Fruit fly (Drosophila melanogaster) whole organism, embryonic: ENCODE data around the gene CG11437.

Source experiments
- Aef1 ChIP-seq: fragments of 200-800 bp; sonication (Bioruptor generic); IDR thresholded peaks from 3 replicates; pipeline ENCODE4 v1.3.6; 2022; ENCODE audit warnings: missing biosample characterization, missing genetic modification characterization
- Awh ChIP-seq: fragments of 200-800 bp; sonication (Bioruptor generic); IDR thresholded peaks from 2 replicates; pipeline ENCODE4, ENCODE4 v1.3.6; 2022; ENCODE audit warnings: missing biosample characterization, missing genetic modification characterization
- CG12155 ChIP-seq: fragments of 200-800 bp; sonication (Bioruptor generic); optimal IDR thresholded peaks from 3 replicates; lab custom pipeline; 2016; ENCODE audit warnings: missing biosample characterization, missing genetic modification characterization
- CG12299 ChIP-seq: fragments of 200-800 bp; sonication (Bioruptor generic); optimal IDR thresholded peaks from 2 replicates; lab custom pipeline; 2018; ENCODE audit warnings: missing biosample characterization, mild to moderate bottlenecking, missing genetic modification characterization
- CG13123 ChIP-seq: fragments of 200-800 bp; sonication (Bioruptor generic); optimal IDR thresholded peaks from 2 replicates; lab custom pipeline; 2016; ENCODE audit warnings: missing biosample characterization, missing genetic modification characterization
- CG13624 ChIP-seq: fragments of 200-800 bp; sonication (Bioruptor generic); optimal IDR thresholded peaks from 2 replicates; lab custom pipeline; 2016; ENCODE audit warnings: missing biosample characterization, missing genetic modification characterization
- CG13775 ChIP-seq: fragments of 200-800 bp; sonication (Bioruptor generic); optimal IDR thresholded peaks from 3 replicates; lab custom pipeline; 2017; ENCODE audit warnings: missing biosample characterization, mild to moderate bottlenecking, missing genetic modification characterization
- CG13894 ChIP-seq: fragments of 200-800 bp; sonication (Bioruptor generic); optimal IDR thresholded peaks from 3 replicates; lab custom pipeline; 2018; ENCODE audit warnings: missing biosample characterization, mild to moderate bottlenecking, missing genetic modification characterization, moderate library complexity
- CG15073 ChIP-seq: fragments of 200-800 bp; sonication (Bioruptor generic); optimal IDR thresholded peaks from 2 replicates; lab custom pipeline; 2016; ENCODE audit warnings: missing biosample characterization, missing genetic modification characterization
- CG16813 ChIP-seq: fragments of 200-800 bp; sonication (Bioruptor generic); IDR thresholded peaks from 3 replicates; pipeline ENCODE4 v1.3.6; 2022; ENCODE audit warnings: missing biosample characterization, missing genetic modification characterization; ENCODE audit not compliant: partially characterized antibody
- CG17829 ChIP-seq: fragments of 200-800 bp; optimal IDR thresholded peaks from 2 replicates; lab custom pipeline; 2019; ENCODE audit warnings: missing biosample characterization, mild to moderate bottlenecking, missing genetic modification characterization, moderate library complexity
- CG18764 ChIP-seq: fragments of 200-800 bp; sonication (Bioruptor generic); optimal IDR thresholded peaks from 3 replicates; lab custom pipeline; 2016; ENCODE audit warnings: missing biosample characterization, missing genetic modification characterization
- CG2889 ChIP-seq: fragments of 200-800 bp; sonication (Bioruptor generic); IDR thresholded peaks from 3 replicates; pipeline ENCODE4 v1.3.6; 2022; ENCODE audit warnings: missing biosample characterization, missing genetic modification characterization
- CG4328 ChIP-seq: fragments of 200-800 bp; sonication (Bioruptor generic); optimal IDR thresholded peaks from 3 replicates; lab custom pipeline; 2017; ENCODE audit warnings: missing biosample characterization, missing genetic modification reagents, missing genetic modification characterization
- CG43689 ChIP-seq: fragments of 200-800 bp; sonication (Bioruptor generic); IDR thresholded peaks from 2 replicates; pipeline ENCODE4 v1.3.6; 2022; ENCODE audit warnings: missing biosample characterization, missing genetic modification characterization
- CG4707 ChIP-seq: fragments of 200-800 bp; sonication (Bioruptor generic); optimal IDR thresholded peaks from 2 replicates; lab custom pipeline; 2018; ENCODE audit warnings: missing biosample characterization, mild to moderate bottlenecking, missing genetic modification characterization, moderate library complexity
- CG5180 ChIP-seq: fragments of 200-800 bp; sonication (Bioruptor generic); optimal IDR thresholded peaks from 3 replicates; lab custom pipeline; 2017; ENCODE audit warnings: missing biosample characterization, missing genetic modification characterization, mild to moderate bottlenecking, moderate library complexity, missing genetic modification reagents
- CG7372 ChIP-seq: fragments of 200-800 bp; sonication (Bioruptor generic); IDR thresholded peaks from 2 replicates; pipeline ENCODE4 v1.3.6; 2022; ENCODE audit warnings: missing biosample characterization, missing genetic modification characterization
- CG8388 ChIP-seq: fragments of 200-800 bp; sonication (Bioruptor generic); optimal IDR thresholded peaks from 2 replicates; lab custom pipeline; 2019; ENCODE audit warnings: missing biosample characterization, mild to moderate bottlenecking, missing genetic modification characterization, moderate library complexity
- Camta ChIP-seq: fragments of 200-800 bp; sonication (Bioruptor generic); optimal IDR thresholded peaks from 2 replicates; lab custom pipeline; 2016; ENCODE audit warnings: missing biosample characterization, missing genetic modification characterization
- Dad ChIP-seq: fragments of 200-800 bp; sonication (Bioruptor generic); optimal IDR thresholded peaks from 3 replicates; lab custom pipeline; 2016; ENCODE audit warnings: missing biosample characterization, missing genetic modification characterization
- Doc3 ChIP-seq: fragments of 200-800 bp; sonication (Bioruptor generic); IDR thresholded peaks from 3 replicates; pipeline ENCODE4 v1.3.6; 2022; ENCODE audit warnings: missing biosample characterization, missing genetic modification characterization; ENCODE audit not compliant: partially characterized antibody
- Fer2 ChIP-seq: fragments of 200-800 bp; sonication (Bioruptor generic); optimal IDR thresholded peaks from 2 replicates; lab custom pipeline; 2018; ENCODE audit warnings: missing biosample characterization, mild to moderate bottlenecking, missing genetic modification characterization, moderate library complexity
- HLHmδ ChIP-seq: fragments of 200-800 bp; sonication (Bioruptor generic); optimal IDR thresholded peaks from 2 replicates; lab custom pipeline; 2018; ENCODE audit warnings: missing biosample characterization, mild to moderate bottlenecking, missing genetic modification characterization, moderate library complexity
- Hand ChIP-seq: fragments of 200-800 bp; sonication (Bioruptor generic); optimal IDR thresholded peaks from 2 replicates; lab custom pipeline; 2017; ENCODE audit warnings: mild to moderate bottlenecking, missing biosample characterization, missing genetic modification reagents, missing genetic modification characterization
- Hr78 ChIP-seq, 2 experiments: fragments of 200-800 bp in 1 of 2; fragments of >200 bp in 1 of 2; sonication (Bioruptor generic) in 1 of 2; optimal IDR thresholded peaks; 2 replicates each; lab custom pipeline; 2017 to 2019; ENCODE audit warnings: missing biosample characterization in 2 of 2, missing genetic modification characterization in 2 of 2, mild to moderate bottlenecking in 1 of 2, moderate library complexity in 1 of 2
- Nf-YC ChIP-seq: fragments of 200-800 bp; optimal IDR thresholded peaks from 3 replicates; lab custom pipeline; 2019; ENCODE audit warnings: missing biosample characterization, mild to moderate bottlenecking, missing genetic modification characterization, moderate library complexity
- Scr ChIP-seq: fragments of 200-800 bp; sonication (Bioruptor generic); IDR thresholded peaks from 2 replicates; pipeline ENCODE4 v1.3.6; 2022; ENCODE audit warnings: missing biosample characterization, missing genetic modification characterization; ENCODE audit not compliant: partially characterized antibody
- Side ChIP-seq: fragments of 200-800 bp; sonication (Bioruptor generic); optimal IDR thresholded peaks from 2 replicates; lab custom pipeline; 2016; ENCODE audit warnings: missing biosample characterization, missing genetic modification characterization
- Sin3A ChIP-seq: fragments of >200 bp; optimal IDR thresholded peaks from 2 replicates; lab custom pipeline; 2018
- Six4 ChIP-seq: fragments of 200-800 bp; sonication (Bioruptor generic); optimal IDR thresholded peaks from 2 replicates; lab custom pipeline; 2016; ENCODE audit warnings: missing biosample characterization, missing genetic modification characterization
- Sry-β ChIP-seq: fragments of 200-800 bp; sonication (Bioruptor generic); optimal IDR thresholded peaks from 2 replicates; lab custom pipeline; 2018; ENCODE audit warnings: missing biosample characterization, mild to moderate bottlenecking, missing genetic modification characterization, moderate library complexity
- Taf1 ChIP-seq: fragments of 200-800 bp; sonication (Bioruptor generic); IDR thresholded peaks from 2 replicates; pipeline ENCODE4 v1.3.6; 2022; ENCODE audit warnings: missing biosample characterization, missing genetic modification characterization
- ase ChIP-seq: fragments of 200-800 bp; sonication (Bioruptor generic); IDR thresholded peaks from 3 replicates; pipeline ENCODE4 v1.3.6; 2022; ENCODE audit warnings: missing biosample characterization, missing genetic modification characterization
- ato ChIP-seq: fragments of 200-800 bp; sonication (Bioruptor generic); IDR thresholded peaks from 2 replicates; pipeline ENCODE4 v1.3.6; 2022; ENCODE audit warnings: missing biosample characterization, missing genetic modification characterization; ENCODE audit not compliant: partially characterized antibody
- bigmax ChIP-seq: fragments of 200-800 bp; sonication (Bioruptor generic); optimal IDR thresholded peaks from 2 replicates; lab custom pipeline; 2018; ENCODE audit warnings: missing biosample characterization, mild to moderate bottlenecking, missing genetic modification characterization
- cas ChIP-seq: fragments of 200-800 bp; sonication (Bioruptor generic); IDR thresholded peaks from 2 replicates; pipeline ENCODE4 v1.3.6; 2022; ENCODE audit warnings: missing biosample characterization, missing genetic modification characterization
- crc ChIP-seq: fragments of 200-800 bp; sonication (Bioruptor generic); optimal IDR thresholded peaks from 2 replicates; lab custom pipeline; 2016; ENCODE audit warnings: missing biosample characterization, missing genetic modification characterization
- da ChIP-seq: fragments of 200-800 bp; sonication (Bioruptor generic); optimal IDR thresholded peaks from 2 replicates; lab custom pipeline; 2016; ENCODE audit warnings: missing biosample characterization, missing genetic modification characterization
- dmrt99B ChIP-seq: fragments of 200-800 bp; sonication (Bioruptor generic); optimal IDR thresholded peaks from 2 replicates; lab custom pipeline; 2018; ENCODE audit warnings: missing biosample characterization, mild to moderate bottlenecking, missing genetic modification characterization, moderate library complexity
- eve ChIP-seq, 2 experiments: fragments of >200 bp; optimal IDR thresholded peaks; 2 replicates each; lab custom pipeline; 2017; ENCODE audit warnings: missing biosample characterization in 2 of 2, missing genetic modification characterization in 2 of 2
- ftz-f1 ChIP-seq: fragments of 200-800 bp; sonication (Bioruptor generic); optimal IDR thresholded peaks from 2 replicates; lab custom pipeline; 2016; ENCODE audit warnings: missing biosample characterization, missing genetic modification characterization
- kah ChIP-seq: fragments of 200-800 bp; sonication (Bioruptor generic); optimal IDR thresholded peaks from 2 replicates; lab custom pipeline; 2018; ENCODE audit warnings: missing biosample characterization, mild to moderate bottlenecking, missing genetic modification characterization
- kni ChIP-seq: fragments of 200-800 bp; sonication (Bioruptor generic); optimal IDR thresholded peaks from 3 replicates; lab custom pipeline; 2017; ENCODE audit warnings: mild to moderate bottlenecking, missing biosample characterization, missing genetic modification reagents, missing genetic modification characterization
- mld ChIP-seq: fragments of 200-800 bp; sonication (Bioruptor generic); IDR thresholded peaks from 3 replicates; pipeline ENCODE4 v1.3.6; 2022; ENCODE audit warnings: missing biosample characterization, missing genetic modification characterization; ENCODE audit not compliant: partially characterized antibody
- onecut ChIP-seq: fragments of 200-800 bp; sonication (Bioruptor generic); IDR thresholded peaks from 2 replicates; pipeline ENCODE4 v1.3.6; 2022; ENCODE audit warnings: missing biosample characterization, missing genetic modification characterization
- tgo ChIP-seq: fragments of 200-800 bp; sonication (Bioruptor generic); IDR thresholded peaks from 3 replicates; pipeline ENCODE4 v1.3.6; 2022; ENCODE audit warnings: missing biosample characterization, missing genetic modification characterization
- trh ChIP-seq: fragments of 200-800 bp; sonication (Bioruptor generic); optimal IDR thresholded peaks from 2 replicates; lab custom pipeline; 2016; ENCODE audit warnings: missing biosample characterization, missing genetic modification characterization
- yki ChIP-seq: fragments of >200 bp; optimal IDR thresholded peaks from 3 replicates; lab custom pipeline; 2018
- zf30C ChIP-seq: fragments of 200-800 bp; sonication (Bioruptor generic); optimal IDR thresholded peaks from 3 replicates; lab custom pipeline; 2018; ENCODE audit warnings: missing biosample characterization, mild to moderate bottlenecking, missing genetic modification characterization

CG11437 gene

DNA sequence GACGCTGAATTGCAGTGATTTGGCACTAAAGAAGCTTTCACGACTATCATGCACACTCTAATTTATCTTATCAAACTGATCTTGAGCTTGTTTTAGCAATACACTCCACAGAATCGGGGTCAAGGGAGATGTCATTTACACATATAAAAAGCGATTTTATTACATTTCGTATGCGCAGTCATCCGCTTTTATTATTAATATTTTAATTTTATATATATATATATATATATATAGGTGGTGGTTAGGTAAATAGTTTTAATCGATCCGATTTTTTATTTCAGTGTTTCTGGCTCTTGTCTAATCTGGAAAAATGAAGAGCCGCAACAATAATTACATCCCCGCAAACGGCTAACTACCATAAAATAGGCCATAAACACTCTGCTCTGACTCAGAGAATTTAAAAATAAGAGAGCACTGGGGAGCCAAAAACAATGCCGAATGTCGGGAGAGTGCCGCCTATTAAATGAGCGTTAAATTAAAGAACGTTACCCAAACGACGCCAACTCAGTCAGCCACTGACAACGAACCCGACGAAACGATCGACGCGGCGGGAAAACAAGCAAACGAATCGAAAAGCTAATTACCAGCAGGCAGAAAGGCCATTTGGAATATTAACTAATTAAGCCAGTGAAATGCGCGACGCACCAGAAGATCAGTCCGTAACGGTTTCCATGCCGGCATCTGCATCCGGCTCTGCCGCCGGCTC lies 3.1 kb downstream of the CG11437 start (continued):
- TF ChIP-seq zf30C (GFP tag; lab: Kevin White, UChicago) (peak; percentile 48), CG8388 (GFP tag; lab: Kevin White, UChicago) (peak; percentile 30), CG13123 (GFP tag; lab: Kevin White, UChicago) (no peak), Dad (GFP tag; lab: Kevin White, UChicago) (no peak), CG13894 (tag; lab: Kevin White, UChicago) (peak; percentile 27), Side (GFP tag; lab: Kevin White, UChicago) (no peak), Fer2 (tag; lab: Kevin White, UChicago) (peak; percentile 3), Taf1 (peak; percentile 45; the same call in 1 of the 2 replicates), onecut (GFP tag; lab: Robert Waterston, UW) (no peak), da (GFP tag; lab: Kevin White, UChicago) (no peak), CG13775 (peak; percentile 33), CG2889 (no peak), crc (GFP tag; lab: Kevin White, UChicago) (no peak), Scr (GFP tag; lab: Robert Waterston, UW) (no peak), CG16813 (GFP tag; lab: Robert Waterston, UW) (no peak), kni (GFP tag; lab: Kevin White, UChicago) (no peak), CG5180 (no peak), ftz-f1 (GFP tag; lab: Kevin White, UChicago) (no peak), Doc3 (GFP tag; lab: Robert Waterston, UW) (no peak), HLHmδ (GFP tag; lab: Kevin White, UChicago) (no peak), Hand (GFP tag; lab: Kevin White, UChicago) (peak; percentile 42), CG4328 (GFP tag; lab: Kevin White, UChicago) (no peak), tgo (GFP tag; lab: Robert Waterston, UW) (peak; percentile 59; the same call in 2 of the 3 replicates), CG18764 (GFP tag; lab: Kevin White, UChicago) (no peak), CG15073 (GFP tag; lab: Kevin White, UChicago) (no peak), CG43689 (GFP tag; lab: Robert Waterston, UW) (no peak), ato (GFP tag; lab: Robert Waterston, UW) (no peak), Sry-β (GFP tag; lab: Kevin White, UChicago) (no peak), Camta (no peak), bigmax (GFP tag; lab: Kevin White, UChicago) (no peak), trh (GFP tag; lab: Kevin White, UChicago) (no peak), CG12155 (GFP tag; lab: Kevin White, UChicago) (no peak), CG13624 (GFP tag; lab: Kevin White, UChicago) (no peak), eve (GFP tag; optimal IDR thresholded peaks at IDR 0.05; lab: Kevin White, UChicago) (no peak), ase (no peak), CG7372 (peak; percentile 33; the same call in 1 of the 2 replicates), Six4 (no peak), kah (GFP tag; lab: Kevin White, UChicago) (no peak), cas (no peak), Aef1 (GFP tag; lab: Robert Waterston, UW) (peak; percentile 57), CG12299 (tag; lab: Kevin White, UChicago) (no peak), CG17829 (tag; lab: Kevin White, UChicago) (no peak), dmrt99B (tag; lab: Kevin White, UChicago) (peak; percentile 59), Hr78 (GFP tag; optimal IDR thresholded peaks at IDR 0.05; lab: Kevin White, UChicago) (no peak), yki (lab: Kevin White, UChicago) (no peak), CG4707 (GFP tag; lab: Kevin White, UChicago) (no peak), Sin3A (lab: Kevin White, UChicago) (no peak), Awh (GFP tag; lab: Robert Waterston, UW) (no peak), mld (GFP tag; lab: Robert Waterston, UW) (no peak), Nf-YC (no peak)
